Fruit fly (Drosophila melanogaster): Measurements from ENCODE around the gene Cyp4ac2.

DNA sequence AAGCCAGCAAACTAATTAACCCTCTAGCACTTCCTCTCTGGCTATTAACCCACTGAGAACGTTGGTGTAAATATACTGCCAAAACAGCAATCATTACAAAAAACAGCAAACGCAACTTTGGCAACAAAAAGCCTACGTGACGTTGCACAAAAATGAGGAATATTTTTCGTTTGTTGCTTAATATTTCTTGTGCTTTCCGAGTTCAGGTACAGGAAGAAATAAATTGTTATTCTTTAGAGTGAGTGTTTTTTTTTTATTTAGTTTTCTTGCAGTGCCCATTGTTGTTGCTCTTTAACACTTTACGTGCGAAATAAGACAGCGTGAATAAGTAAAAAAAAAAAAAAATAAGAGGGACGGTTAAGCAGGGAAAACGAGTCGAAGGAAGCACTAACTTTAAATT is 15.0 kb upstream of the Cyp4ac2 start:
- TF ChIP-seq CG1620 (GFP tag; optimal IDR thresholded peaks at IDR 0.05) (no peak), Crg-1 (GFP tag; optimal IDR thresholded peaks at IDR 0.05) (no peak), cic (GFP tag; optimal IDR thresholded peaks at IDR 0.05) (no peak), pad (GFP tag; optimal IDR thresholded peaks at IDR 0.05) (no peak), CG14711 (tag; optimal IDR thresholded peaks at IDR 0.05) (no peak), kay (GFP tag; ENCODE audit: borderline replicate concordance) (peak; percentile 25), Mnt (GFP tag; optimal IDR thresholded peaks at IDR 0.05) (no peak), CG12768 (GFP tag; optimal IDR thresholded peaks at IDR 0.05) (no peak), CG7101 (tag; optimal IDR thresholded peaks at IDR 0.05) (no peak), CG7045 (GFP tag; optimal IDR thresholded peaks at IDR 0.05) (no peak), ovo (GFP tag; optimal IDR thresholded peaks at IDR 0.05) (no peak), Clk (GFP tag; optimal IDR thresholded peaks at IDR 0.05) (no peak), bab1 (GFP tag; optimal IDR thresholded peaks at IDR 0.05) (no peak)

Data from whole organism, adult.